Fruit fly (Drosophila melanogaster) Kc167 (cell line): ENCODE results near the gene CG42329.

Experiments
- Myc ChIP-seq: fragments of >200 bp; optimal IDR thresholded peaks from 2 replicates; lab custom pipeline; 2017; ENCODE audit warnings: missing external identifiers
- Sin3A ChIP-seq: fragments of >200 bp; optimal IDR thresholded peaks from 2 replicates; lab custom pipeline; 2018; ENCODE audit warnings: missing external identifiers
- h ChIP-seq: fragments of >200 bp; optimal IDR thresholded peaks from 3 replicates; lab custom pipeline; 2018; ENCODE audit warnings: missing external identifiers
- insv ChIP-seq: fragments of >200 bp; optimal IDR thresholded peaks from 3 replicates; lab custom pipeline; 2018; ENCODE audit warnings: missing external identifiers
- psq ChIP-seq: fragments of >200 bp; optimal IDR thresholded peaks from 2 replicates; lab custom pipeline; 2017; ENCODE audit warnings: missing external identifiers
- ttk ChIP-seq: sonication (Bioruptor generic); optimal IDR thresholded peaks from 2 replicates; lab custom pipeline; 2017; ENCODE audit warnings: missing external identifiers

Gene CG42329

DNA sequence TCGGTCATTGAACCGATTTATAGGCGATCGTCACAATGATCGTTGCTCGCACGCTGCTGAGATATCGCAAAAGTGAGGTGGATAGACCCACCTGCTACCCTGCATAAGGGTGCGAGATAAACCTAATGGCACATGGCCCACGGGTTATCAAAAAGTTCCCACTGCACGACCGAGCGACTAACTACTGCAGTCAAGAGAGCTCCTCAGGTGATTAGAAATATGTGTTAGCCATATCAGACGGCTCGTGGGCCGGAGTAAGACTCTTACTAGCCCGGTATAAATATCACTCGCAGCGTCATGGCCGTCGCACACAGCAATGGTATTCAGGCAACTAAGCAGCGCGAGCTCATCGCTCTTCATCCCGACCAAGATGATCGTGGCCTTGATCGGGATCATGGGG, at the start of gene CG42329:
CG42329 (plus strand) TSS at position 301 of the 400 bp plus-strand sequence.
- TF ChIP-seq psq (lab: Kevin White, UChicago) (no peak), h (lab: Kevin White, UChicago) (no peak), insv (lab: Kevin White, UChicago) (no peak), ttk (lab: Kevin White, UChicago) (no peak), Myc (lab: Kevin White, UChicago) (no peak), Sin3A (lab: Kevin White, UChicago) (no peak)

DNA sequence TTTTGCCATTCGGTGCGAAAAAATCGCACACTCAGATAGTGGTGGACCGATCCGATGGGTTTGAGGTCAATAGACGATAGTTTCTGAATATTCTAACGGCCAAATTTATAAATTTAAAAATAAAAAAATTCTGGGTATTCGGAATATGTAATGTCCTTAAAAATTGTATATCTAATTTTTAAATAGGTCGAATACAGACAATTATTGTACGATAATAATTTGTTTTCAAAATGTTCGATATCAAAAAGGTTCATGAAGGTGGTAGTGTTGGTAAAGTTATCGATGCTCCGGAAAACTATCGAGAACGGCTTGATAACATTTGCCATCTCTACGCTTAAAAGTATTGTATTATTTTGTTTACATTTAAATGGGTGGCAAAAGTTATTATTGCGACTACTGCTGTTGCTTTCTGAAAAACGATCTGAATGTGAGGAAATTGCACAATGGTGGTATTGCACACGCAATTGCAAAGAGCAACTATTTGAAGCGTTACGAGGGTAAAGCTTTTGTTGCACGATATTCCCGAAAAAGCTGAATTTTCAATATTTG, 49.2 kb upstream of the CG42329 start, which contains the start of the genes CG31922 and Plap:
CG31922 (plus strand) TSS at position 315 of the 549 bp plus-strand sequence.
Plap (minus strand) TSS at position 499 of the 549 bp plus-strand sequence.
- TF ChIP-seq psq (lab: Kevin White, UChicago) = no peak
- no peak for TF ChIP-seq insv (lab: Kevin White, UChicago)
- no peak for TF ChIP-seq h (lab: Kevin White, UChicago)
- no peak for TF ChIP-seq Sin3A (lab: Kevin White, UChicago)
- no peak for TF ChIP-seq Myc (lab: Kevin White, UChicago)
- no peak for TF ChIP-seq ttk (lab: Kevin White, UChicago)

DNA sequence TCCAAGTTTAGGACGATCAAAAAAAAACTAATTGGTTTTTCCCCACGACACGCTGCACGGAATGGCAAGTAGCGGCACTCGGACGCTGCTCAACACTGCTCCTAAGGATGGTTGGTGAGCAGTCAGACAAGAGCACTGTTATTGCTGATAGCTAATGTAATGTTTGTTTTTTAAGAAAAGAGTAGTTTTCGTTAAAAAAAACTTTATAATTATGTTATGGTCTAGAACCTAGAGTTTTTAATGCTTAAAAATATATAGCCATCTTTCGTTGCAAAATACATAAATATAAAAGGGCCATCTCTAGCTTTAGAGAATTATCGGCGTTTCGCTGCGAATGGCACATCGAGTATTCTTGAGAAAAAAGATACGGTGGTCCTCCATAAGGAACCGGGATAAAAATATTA, 46.4 kb upstream of the CG42329 start, which contains the start of the genes Charon and CG4887:
Charon (minus strand) TSS at position 102 of the 404 bp plus-strand sequence.
CG4887 (plus strand) TSS at position 306 of the 404 bp plus-strand sequence.
- no peak for TF ChIP-seq Myc (lab: Kevin White, UChicago)
- TF ChIP-seq psq (lab: Kevin White, UChicago) = no peak
- TF ChIP-seq ttk (lab: Kevin White, UChicago) = no peak
- no peak for TF ChIP-seq h (lab: Kevin White, UChicago)
- TF ChIP-seq insv (lab: Kevin White, UChicago) = no peak
- TF ChIP-seq Sin3A (lab: Kevin White, UChicago) = no peak

DNA sequence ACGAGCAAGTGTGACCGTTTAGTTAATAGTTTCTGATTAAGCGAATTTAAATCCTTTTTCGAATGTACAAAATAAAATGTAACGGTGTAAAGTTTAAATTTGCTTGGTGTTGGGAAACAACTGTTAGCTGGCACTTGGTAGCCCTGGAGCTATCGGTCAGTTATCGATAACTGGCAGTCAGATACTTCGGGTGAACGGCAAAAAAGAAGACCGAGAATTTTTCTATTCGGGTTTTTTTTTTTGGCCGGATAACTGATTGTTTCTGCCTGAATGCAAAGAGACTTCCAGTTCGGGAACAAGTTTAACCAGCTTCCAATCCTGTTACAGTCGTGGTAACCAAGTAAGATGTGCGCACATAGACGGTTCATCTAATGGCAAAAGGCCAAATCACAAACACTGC, 41.6 kb upstream of the CG42329 start, which contains the start of gene CG4896:
CG4896 (plus strand) TSS at position 169 of the 400 bp plus-strand sequence.
- TF ChIP-seq h (lab: Kevin White, UChicago) (no peak), psq (lab: Kevin White, UChicago) (no peak), Sin3A (lab: Kevin White, UChicago) (no peak), ttk (lab: Kevin White, UChicago) (no peak), Myc (lab: Kevin White, UChicago) (no peak), insv (lab: Kevin White, UChicago) (no peak)

DNA sequence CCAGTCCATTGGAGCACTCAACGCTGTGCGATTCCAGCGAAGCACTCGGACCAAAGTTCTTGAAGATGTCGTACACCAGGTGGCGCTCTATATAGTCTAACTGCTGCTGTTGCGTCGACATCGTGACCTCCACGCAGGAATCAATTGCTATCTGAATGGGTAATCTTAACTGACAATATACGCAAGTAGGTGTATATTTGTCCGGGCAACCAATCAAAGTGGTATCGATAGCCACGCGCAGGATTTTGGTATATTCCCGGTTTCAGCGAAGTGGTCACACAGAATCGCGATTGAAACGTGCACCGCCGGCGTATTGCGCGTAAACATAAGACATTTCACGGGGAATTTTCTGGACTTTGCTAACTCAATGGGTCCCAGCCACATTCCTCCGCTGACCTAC, 35.3 kb upstream of the CG42329 start, which contains the start of the genes CG5126 and Tgt:
CG5126 (minus strand) TSS at position 222 of the 400 bp plus-strand sequence.
Tgt (plus strand) TSS at position 267 of the 400 bp plus-strand sequence.
- TF ChIP-seq Myc (lab: Kevin White, UChicago) = no peak
- no peak for TF ChIP-seq h (lab: Kevin White, UChicago)
- no peak for TF ChIP-seq ttk (lab: Kevin White, UChicago)
- no peak for TF ChIP-seq psq (lab: Kevin White, UChicago)
- TF ChIP-seq insv (lab: Kevin White, UChicago) = no peak
- TF ChIP-seq Sin3A (lab: Kevin White, UChicago) = no peak

DNA sequence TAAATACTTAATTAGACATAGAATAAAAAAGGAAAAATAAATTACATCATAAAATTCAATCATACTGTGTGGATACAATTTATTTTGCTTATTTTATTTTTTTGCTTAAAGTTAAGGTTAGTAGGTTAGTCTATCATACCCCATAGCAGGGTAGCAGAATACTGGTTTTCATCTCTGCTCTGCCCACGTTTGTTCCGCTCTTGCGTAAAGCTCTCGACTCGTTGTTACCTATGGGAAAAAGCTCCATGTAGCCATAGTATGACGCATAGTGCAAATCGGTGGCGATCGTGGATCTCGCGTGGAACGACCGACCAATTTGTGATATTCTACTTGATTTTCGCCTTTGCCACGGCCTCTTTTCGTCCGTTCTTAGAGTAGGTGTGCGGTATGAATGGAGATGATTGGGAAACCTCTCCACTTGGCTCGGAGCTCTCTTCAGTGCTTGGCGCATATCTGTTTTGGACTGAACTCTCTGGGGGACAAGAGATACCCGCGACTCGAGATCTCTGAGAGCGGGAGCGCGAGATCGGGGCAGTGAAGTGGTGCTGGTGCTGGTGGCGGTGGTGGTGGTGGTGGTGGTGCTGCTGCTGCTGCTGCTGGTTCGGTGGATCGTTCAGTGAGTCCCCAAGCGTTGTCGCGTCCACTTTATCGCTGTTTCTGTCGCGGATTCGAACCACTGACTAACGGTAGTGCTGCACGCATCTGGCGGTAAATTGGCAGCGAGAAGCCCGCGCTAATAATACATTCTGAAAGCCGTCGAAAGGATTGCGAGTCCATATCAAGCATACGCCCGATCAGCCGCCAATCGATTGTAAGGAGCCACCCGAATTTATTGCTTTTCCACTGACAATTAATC, 33.2 kb upstream of the CG42329 start, which contains the start of gene CG5001:
CG5001 (plus strand) TSS at position 116 of the 856 bp plus-strand sequence.
- TF ChIP-seq psq (lab: Kevin White, UChicago) (no peak), ttk (lab: Kevin White, UChicago) (no peak), insv (lab: Kevin White, UChicago) (no peak), h (lab: Kevin White, UChicago) (no peak), Sin3A (lab: Kevin White, UChicago) (no peak), Myc (lab: Kevin White, UChicago) (no peak)

DNA sequence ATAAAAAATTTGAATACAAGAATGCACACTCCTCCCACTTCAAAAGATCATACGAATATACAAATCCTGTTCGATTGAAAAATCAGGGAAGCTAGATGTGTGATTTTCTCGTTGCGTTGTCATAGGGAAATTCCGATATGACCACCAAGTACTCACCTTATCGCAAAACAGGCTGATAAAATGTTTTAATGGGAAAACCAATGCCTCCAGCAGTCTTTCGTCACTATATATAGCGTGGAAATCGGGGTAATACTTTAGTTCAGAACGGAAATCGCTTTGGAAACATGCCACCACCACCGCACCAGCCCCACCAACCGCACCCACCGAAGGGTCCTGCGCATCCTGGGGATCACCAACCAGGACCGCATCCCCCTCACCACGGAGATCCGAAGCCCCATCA, 19.9 kb upstream of the CG42329 start, which contains the start of the genes CG5139 and CG43348:
CG5139 (minus strand) TSS at position 101 of the 400 bp plus-strand sequence.
CG43348 (plus strand) TSS at position 247 of the 400 bp plus-strand sequence.
- TF ChIP-seq insv (lab: Kevin White, UChicago) = no peak
- TF ChIP-seq ttk (lab: Kevin White, UChicago) = no peak
- TF ChIP-seq psq (lab: Kevin White, UChicago) = no peak
- TF ChIP-seq Sin3A (lab: Kevin White, UChicago) = no peak
- TF ChIP-seq Myc (lab: Kevin White, UChicago) = no peak
- no peak for TF ChIP-seq h (lab: Kevin White, UChicago)

DNA sequence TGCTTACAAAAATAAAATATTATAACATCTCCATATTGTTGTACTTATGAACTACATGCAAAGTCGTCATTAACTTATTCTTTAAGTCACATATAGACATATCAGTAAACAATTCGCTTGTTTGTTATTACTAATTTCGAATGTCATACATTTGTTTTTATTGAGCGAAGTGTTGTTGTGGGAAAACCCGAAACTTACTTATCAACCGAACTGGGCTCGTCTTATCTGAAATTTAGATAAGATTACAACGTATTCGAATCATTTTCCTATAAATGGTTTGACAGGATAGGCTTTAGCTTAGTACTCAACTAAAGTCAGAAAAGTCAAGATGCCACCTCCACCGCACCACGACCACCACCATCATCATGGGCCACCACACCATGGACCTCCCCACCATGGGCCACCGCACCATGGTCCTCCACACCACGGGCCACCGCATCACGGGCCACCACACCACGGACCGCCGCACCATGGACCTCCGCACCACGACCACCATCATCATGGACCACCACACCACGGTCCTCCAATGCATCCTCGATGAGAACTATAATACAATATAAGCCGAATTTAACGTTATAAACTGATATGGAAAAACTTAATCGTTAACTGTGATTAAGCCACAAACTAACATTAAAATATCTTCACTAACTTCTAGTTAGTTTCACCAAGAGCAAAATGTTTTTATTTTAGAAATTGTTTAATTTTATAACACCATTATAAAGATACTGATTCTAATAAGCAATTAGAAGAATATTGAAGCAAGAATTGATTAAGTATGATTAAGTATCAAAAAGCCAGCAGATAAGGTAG, 19.0 kb upstream of the CG42329 start, which contains the start of the genes CG43349 and CG5011:
CG43349 (plus strand) TSS at position 294 of the 810 bp plus-strand sequence.
CG5011 (plus strand) TSS at position 760 of the 810 bp plus-strand sequence.
- TF ChIP-seq h (lab: Kevin White, UChicago) = no peak
- no peak for TF ChIP-seq psq (lab: Kevin White, UChicago)
- no peak for TF ChIP-seq insv (lab: Kevin White, UChicago)
- no peak for TF ChIP-seq Sin3A (lab: Kevin White, UChicago)
- TF ChIP-seq Myc (lab: Kevin White, UChicago) = no peak
- no peak for TF ChIP-seq ttk (lab: Kevin White, UChicago)

DNA sequence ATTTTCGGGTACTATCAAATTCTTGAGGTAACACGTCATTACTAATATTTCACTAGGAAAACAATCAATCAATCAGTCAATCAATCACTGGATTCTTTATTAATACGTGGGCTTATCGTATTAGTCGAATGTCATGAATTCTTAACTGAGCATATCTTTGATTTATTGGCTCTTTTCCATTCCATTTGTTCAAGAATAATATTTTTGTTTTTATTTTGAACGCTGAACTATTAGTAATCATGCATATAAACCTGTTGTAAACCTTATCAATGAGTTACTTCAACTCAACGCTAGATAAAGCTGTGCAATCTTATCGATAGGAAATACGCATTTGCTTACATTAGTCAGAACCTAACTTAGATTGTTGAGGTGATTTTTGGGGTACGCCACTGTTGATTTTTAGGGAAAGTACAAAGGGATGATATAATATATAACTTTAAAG, 17.7 kb upstream of the CG42329 start:
- TF ChIP-seq ttk (lab: Kevin White, UChicago) = no peak

DNA sequence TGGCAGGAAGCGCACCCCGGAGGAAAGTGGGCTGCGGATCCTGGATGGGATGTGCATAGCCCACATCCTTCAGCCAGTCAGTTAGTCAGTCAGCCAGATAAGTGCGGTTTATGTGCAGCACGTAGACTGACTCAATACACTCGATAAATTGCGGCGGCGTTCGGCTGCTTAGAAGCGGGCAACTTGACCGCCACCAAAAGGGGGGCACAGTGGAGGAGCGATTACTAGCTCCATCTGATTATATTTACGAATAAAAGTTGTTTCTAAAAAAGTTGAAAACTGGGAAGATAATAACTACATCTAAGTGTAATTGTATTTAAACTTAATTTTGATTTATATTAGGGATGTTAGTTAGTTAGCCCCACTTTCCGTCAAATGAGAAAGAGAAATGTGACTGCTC, 16.6 kb upstream of the CG42329 start:
- no peak for TF ChIP-seq Sin3A (lab: Kevin White, UChicago)
- TF ChIP-seq insv (lab: Kevin White, UChicago) = no peak
- no peak for TF ChIP-seq ttk (lab: Kevin White, UChicago)
- no peak for TF ChIP-seq psq (lab: Kevin White, UChicago)
- TF ChIP-seq Myc (lab: Kevin White, UChicago) = no peak
- no peak for TF ChIP-seq h (lab: Kevin White, UChicago)
